Worm (Caenorhabditis elegans) whole organism, L4/young adult: ENCODE data around the gene C15B12.8.

Experiments used
- W03F9.2 ChIP-seq: fragments of 150-350 bp; optimal IDR thresholded peaks from 2 replicates; lab custom pipeline; 2014; ENCODE audit warnings: missing biosample characterization, missing genetic modification characterization
- dao-5 ChIP-seq: sonication (generic microtip); optimal IDR thresholded peaks from 2 replicates; lab custom pipeline; 2016; ENCODE audit warnings: missing genotype, missing genetic modification characterization, moderate library complexity, missing compliant biosample characterization
- him-1 ChIP-seq: sonication (generic microtip); optimal IDR thresholded peaks from 2 replicates; lab custom pipeline; 2016; ENCODE audit warnings: missing genotype, missing genetic modification reagents, missing genetic modification characterization, missing compliant biosample characterization

DNA sequence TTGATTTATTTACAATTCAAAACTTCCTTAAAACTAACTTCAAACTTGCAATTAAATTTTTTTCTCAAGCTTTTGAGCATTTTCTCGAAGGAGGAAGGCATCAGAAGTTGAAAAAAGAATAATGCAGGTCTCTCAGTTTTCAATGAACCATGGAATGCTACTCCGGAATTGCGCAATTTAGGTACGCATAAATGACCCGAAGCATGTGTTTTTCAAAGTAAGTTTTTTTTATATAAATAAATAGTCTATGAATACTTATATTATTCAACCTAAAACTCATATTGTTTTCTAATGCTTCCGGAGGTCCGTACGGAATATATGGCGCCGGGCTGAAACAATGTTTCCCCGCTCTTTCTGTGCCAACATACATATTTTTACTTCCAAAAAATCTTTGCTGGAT is 40.4 kb upstream of the C15B12.8 start, which contains the start of gene K10C2.2:
- TF ChIP-seq him-1 (tag; lab: Kevin White, UChicago), result no peak
- no peak for TF ChIP-seq dao-5 (tag; lab: Kevin White, UChicago)
- TF ChIP-seq W03F9.2 (tag; lab: Kevin White, UChicago), result no peak
